Fruit fly (Drosophila melanogaster): ENCODE measurements around the gene CG31441.

Gene CG31441

dm6 chr3R:11214449-11214950, 21.6 kb upstream of the CG31441 start, which contains the start of gene ZnT86D (continued):
- peak; percentile 72 for TF ChIP-seq Dek (tag; optimal IDR thresholded peaks at IDR 0.05)
- peak; percentile 39 for TF ChIP-seq CG10654 (GFP tag; optimal IDR thresholded peaks at IDR 0.05)
- no peak for TF ChIP-seq en (GFP tag; optimal IDR thresholded peaks at IDR 0.05)
- no peak for TF ChIP-seq CG10274 (GFP tag; optimal IDR thresholded peaks at IDR 0.05)
- TF ChIP-seq CG34422 (GFP tag; IDR thresholded peaks at IDR 0.05), result peak; percentile 60; the same call in 2 of the 3 replicates
- peak; percentile 58 for TF ChIP-seq stwl (tag; optimal IDR thresholded peaks at IDR 0.05)
- no peak for TF ChIP-seq CG10462 (GFP tag; optimal IDR thresholded peaks at IDR 0.05)
- TF ChIP-seq CG7928 (GFP tag; optimal IDR thresholded peaks at IDR 0.05), result no peak
- no peak for TF ChIP-seq btn (GFP tag; optimal IDR thresholded peaks at IDR 0.05)
- TF ChIP-seq gfzf (GFP tag; optimal IDR thresholded peaks at IDR 0.05), result peak; percentile 13
- peak; percentile 28 for TF ChIP-seq Sin3A (optimal IDR thresholded peaks at IDR 0.05)
- TF ChIP-seq Doc3 (GFP tag; IDR thresholded peaks at IDR 0.05; ENCODE audit: partially characterized antibody), result no peak
- TF ChIP-seq CG4854 (GFP tag; optimal IDR thresholded peaks at IDR 0.05), result no peak
- TF ChIP-seq nom (GFP tag; optimal IDR thresholded peaks at IDR 0.05), result peak; percentile 35
- no peak for TF ChIP-seq mld (GFP tag; IDR thresholded peaks at IDR 0.05; ENCODE audit: partially characterized antibody)
- TF ChIP-seq lab (GFP tag; optimal IDR thresholded peaks at IDR 0.05), result peak; percentile 71
- no peak for TF ChIP-seq CG8089 (GFP tag; optimal IDR thresholded peaks at IDR 0.05)
- TF ChIP-seq D (optimal IDR thresholded peaks at IDR 0.05), result no peak
- TF ChIP-seq D (GFP tag; optimal IDR thresholded peaks at IDR 0.05), result peak; percentile 12
- TF ChIP-seq ranshi (GFP tag; IDR thresholded peaks at IDR 0.05), result no peak
- TF ChIP-seq sqz (GFP tag; optimal IDR thresholded peaks at IDR 0.05), result peak; percentile 46
- peak; percentile 43 for TF ChIP-seq tap (tag; optimal IDR thresholded peaks at IDR 0.05)
- TF ChIP-seq slou (GFP tag; optimal IDR thresholded peaks at IDR 0.05), result peak; percentile 25
- peak; percentile 44 to 47 for TF ChIP-seq dpn (GFP tag; optimal IDR thresholded peaks at IDR 0.05)
- peak; percentile 33 for TF ChIP-seq Chrac-16 (GFP tag; optimal IDR thresholded peaks at IDR 0.05)
- no peak for TF ChIP-seq B-H1 (GFP tag; IDR thresholded peaks at IDR 0.05)
- TF ChIP-seq Dbx (GFP tag; IDR thresholded peaks at IDR 0.05), result peak; percentile 58; the same call in 2 of the 3 replicates
- TF ChIP-seq Fer1 (GFP tag; optimal IDR thresholded peaks at IDR 0.05), result peak; percentile 67
- TF ChIP-seq zf30C (GFP tag; optimal IDR thresholded peaks at IDR 0.05), result no peak
- TF ChIP-seq CG14860 (GFP tag; IDR thresholded peaks at IDR 0.05; ENCODE audit: partially characterized antibody), result no peak
- peak; percentile 11 for TF ChIP-seq CG13624 (GFP tag; optimal IDR thresholded peaks at IDR 0.05)
- peak; percentile 48 for TF ChIP-seq pb (GFP tag; optimal IDR thresholded peaks at IDR 0.05)
- TF ChIP-seq CG2889 (GFP tag; IDR thresholded peaks at IDR 0.05), result no peak
- TF ChIP-seq CG10979 (tag; optimal IDR thresholded peaks at IDR 0.05), result peak; percentile 48
- 0 out of 3 replicates have a peak, but pooled peaks have one; percentile 33 for TF ChIP-seq croc (GFP tag; conservative IDR thresholded peaks at IDR 0.05)
- no peak for TF ChIP-seq Neu2 (GFP tag; optimal IDR thresholded peaks at IDR 0.05; ENCODE audit: borderline replicate concordance)
- 0 out of 3 replicates have a peak, but pooled peaks have one; percentile 55 for TF ChIP-seq ci (GFP tag; IDR thresholded peaks at IDR 0.05)
- TF ChIP-seq Camta (GFP tag; optimal IDR thresholded peaks at IDR 0.05), result peak; percentile 35
- TF ChIP-seq disco-r (GFP tag; optimal IDR thresholded peaks at IDR 0.05), result no peak
- TF ChIP-seq CG30431 (GFP tag; optimal IDR thresholded peaks at IDR 0.05), result no peak
- peak; percentile 51 for TF ChIP-seq ems (GFP tag; optimal IDR thresholded peaks at IDR 0.05)
- TF ChIP-seq fu2 (GFP tag; optimal IDR thresholded peaks at IDR 0.05), result peak; percentile 42
- TF ChIP-seq CG15479 (GFP tag; optimal IDR thresholded peaks at IDR 0.05), result no peak
- TF ChIP-seq CG15601 (tag; optimal IDR thresholded peaks at IDR 0.05), result peak; percentile 66
- TF ChIP-seq Fer2 (tag; optimal IDR thresholded peaks at IDR 0.05), result peak; percentile 64
- TF ChIP-seq Lim3 (GFP tag; IDR thresholded peaks at IDR 0.05), result no peak
- peak in 1 of 3 experiments; percentile 46 for TF ChIP-seq lola (GFP tag; optimal IDR thresholded peaks at IDR 0.05)
- peak; percentile 80 for TF ChIP-seq CG10321 (GFP tag; IDR thresholded peaks at IDR 0.05)
- no peak for TF ChIP-seq repo (GFP tag; optimal IDR thresholded peaks at IDR 0.05)
- no peak for TF ChIP-seq dimm (GFP tag; IDR thresholded peaks at IDR 0.05)
- TF ChIP-seq so (GFP tag; IDR thresholded peaks at IDR 0.05), result no peak

All from whole organism, embryonic.